Worm (Caenorhabditis elegans): ENCODE data around the gene srh-167.

DNA sequence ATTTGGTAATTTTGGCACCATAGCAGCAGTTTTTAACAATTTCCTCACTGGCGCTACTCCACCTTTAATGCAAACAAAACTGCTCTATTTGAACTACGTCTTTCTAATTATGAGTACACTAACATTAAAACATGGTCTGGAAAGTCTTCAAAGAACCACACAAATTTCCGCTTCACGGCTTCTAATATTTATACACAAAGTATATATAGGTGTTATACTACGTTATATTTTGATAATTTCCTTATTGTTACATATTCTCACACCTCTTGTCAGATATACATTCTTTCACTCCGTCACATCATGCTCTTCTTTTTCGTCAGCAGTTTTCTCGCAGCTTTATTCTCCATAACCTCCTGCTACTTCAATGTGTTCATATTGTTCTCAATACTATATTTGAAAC lies 33.2 kb upstream of the srh-167 start, which contains the start of gene srbc-82:
- no peak for TF ChIP-seq pes-1 (GFP tag; IDR thresholded peaks at IDR 0.05)
- TF ChIP-seq ama-1 (optimal IDR thresholded peaks at IDR 0.05): no peak
- TF ChIP-seq tbx-37 (GFP tag; conservative IDR thresholded peaks at IDR 0.05): no peak
- no peak for TF ChIP-seq B0310.2 (tag; optimal IDR thresholded peaks at IDR 0.05)
- TF ChIP-seq hnd-1 (tag; optimal IDR thresholded peaks at IDR 0.05): no peak
- TF ChIP-seq hmg-4 (GFP tag; optimal IDR thresholded peaks at IDR 0.05): no peak
- TF ChIP-seq ets-7 (tag; optimal IDR thresholded peaks at IDR 0.05): no peak
- TF ChIP-seq hmbx-1 (tag; optimal IDR thresholded peaks at IDR 0.05): no peak
- no peak for TF ChIP-seq sea-1 (GFP tag; conservative IDR thresholded peaks at IDR 0.05)
